Fruit fly (Drosophila melanogaster) whole organism, embryonic: Measurements from ENCODE around the gene Pbp45.
A peak's percentile ranks its signal among the peaks of the same experiment; 100 is the strongest.

ENCODE experiments used
- Atf-2 ChIP-seq: fragments of 200-800 bp; sonication (Bioruptor generic); optimal IDR thresholded peaks from 2 replicates; lab custom pipeline; 2016; ENCODE audit warnings: missing biosample characterization, missing genetic modification characterization
- CG10274 ChIP-seq: fragments of 200-800 bp; sonication (Bioruptor generic); optimal IDR thresholded peaks from 3 replicates; lab custom pipeline; 2017; ENCODE audit warnings: missing biosample characterization, mild to moderate bottlenecking, missing genetic modification characterization
- CG10321 ChIP-seq: fragments of 200-800 bp; sonication (Bioruptor generic); IDR thresholded peaks from 2 replicates; pipeline ENCODE4 v1.3.6; 2022; ENCODE audit warnings: missing biosample characterization, missing genetic modification characterization
- CG11456 ChIP-seq: fragments of 200-800 bp; sonication (Bioruptor generic); IDR thresholded peaks from 3 replicates; pipeline ENCODE4 v1.3.6; 2022; ENCODE audit warnings: missing biosample characterization, missing genetic modification characterization
- CG1603 ChIP-seq: fragments of 200-800 bp; sonication (Bioruptor generic); optimal IDR thresholded peaks from 2 replicates; lab custom pipeline; 2019; ENCODE audit warnings: missing biosample characterization, mild to moderate bottlenecking, missing genetic modification characterization, moderate library complexity
- CG17186 ChIP-seq: fragments of 200-800 bp; sonication (Bioruptor generic); optimal IDR thresholded peaks from 3 replicates; lab custom pipeline; 2017; ENCODE audit warnings: missing biosample characterization, missing genetic modification reagents, missing genetic modification characterization
- CG17612 ChIP-seq: fragments of 200-800 bp; sonication (Bioruptor generic); IDR thresholded peaks from 2 replicates; pipeline ENCODE4 v1.3.6; 2022; ENCODE audit warnings: missing biosample characterization, missing genetic modification characterization
- CG1832 ChIP-seq: fragments of 200-800 bp; sonication (Bioruptor generic); optimal IDR thresholded peaks from 2 replicates; lab custom pipeline; 2017; ENCODE audit warnings: missing biosample characterization, mild to moderate bottlenecking, missing genetic modification characterization, inconsistent platforms
- CG2712 ChIP-seq: fragments of 200-800 bp; optimal IDR thresholded peaks from 3 replicates; lab custom pipeline; 2019; ENCODE audit warnings: missing biosample characterization, mild to moderate bottlenecking, missing genetic modification characterization, moderate library complexity
- CG3065 ChIP-seq: fragments of 200-800 bp; sonication (Bioruptor generic); optimal IDR thresholded peaks from 2 replicates; lab custom pipeline; 2016; ENCODE audit warnings: missing biosample characterization, missing genetic modification characterization
- CG4404 ChIP-seq: fragments of 200-800 bp; sonication (Bioruptor generic); IDR thresholded peaks from 2 replicates; pipeline ENCODE4 v1.3.6; 2022; ENCODE audit warnings: missing biosample characterization, missing genetic modification characterization
- CG6175 ChIP-seq: fragments of 200-800 bp; sonication (Bioruptor generic); IDR thresholded peaks from 3 replicates; pipeline ENCODE4 v1.3.6; 2022; ENCODE audit warnings: missing biosample characterization, missing genetic modification characterization
- CG6254 ChIP-seq: fragments of 200-800 bp; sonication (Bioruptor generic); optimal IDR thresholded peaks from 3 replicates; lab custom pipeline; 2017; ENCODE audit warnings: mild to moderate bottlenecking, missing biosample characterization, missing genetic modification reagents, missing genetic modification characterization
- CG6683 ChIP-seq: fragments of 200-800 bp; sonication (Bioruptor generic); optimal IDR thresholded peaks from 2 replicates; lab custom pipeline; 2017; ENCODE audit warnings: missing biosample characterization, mild to moderate bottlenecking, missing genetic modification characterization, missing genetic modification reagents
- CG7963 ChIP-seq: fragments of 200-800 bp; sonication (Bioruptor generic); IDR thresholded peaks from 3 replicates; pipeline ENCODE4 v1.3.6; 2022; ENCODE audit warnings: missing biosample characterization, missing genetic modification characterization; ENCODE audit not compliant: partially characterized antibody
- CG8765 ChIP-seq: fragments of 200-800 bp; sonication (Bioruptor generic); IDR thresholded peaks from 2 replicates; pipeline ENCODE4 v1.3.6; 2022; ENCODE audit warnings: missing biosample characterization, missing genetic modification characterization
- CHES-1-like ChIP-seq: fragments of 200-800 bp; sonication (Bioruptor generic); optimal IDR thresholded peaks from 2 replicates; lab custom pipeline; 2016; ENCODE audit warnings: missing biosample characterization, missing genetic modification characterization
- CrebB ChIP-seq: fragments of 200-800 bp; sonication (Bioruptor generic); optimal IDR thresholded peaks from 3 replicates; lab custom pipeline; 2018; ENCODE audit warnings: missing biosample characterization, mild to moderate bottlenecking, missing genetic modification characterization
- D19A ChIP-seq: fragments of 200-800 bp; optimal IDR thresholded peaks from 3 replicates; lab custom pipeline; 2019; ENCODE audit warnings: missing biosample characterization, mild to moderate bottlenecking, missing genetic modification characterization, moderate library complexity
- D19B ChIP-seq: fragments of 200-800 bp; sonication (Bioruptor generic); optimal IDR thresholded peaks from 2 replicates; lab custom pipeline; 2017; ENCODE audit warnings: missing biosample characterization, mild to moderate bottlenecking, missing genetic modification characterization
- Dad ChIP-seq: fragments of 200-800 bp; sonication (Bioruptor generic); optimal IDR thresholded peaks from 3 replicates; lab custom pipeline; 2016; ENCODE audit warnings: missing biosample characterization, missing genetic modification characterization
- Fer1 ChIP-seq: fragments of 200-800 bp; sonication (Bioruptor generic); optimal IDR thresholded peaks from 2 replicates; lab custom pipeline; 2017; ENCODE audit warnings: missing biosample characterization, mild to moderate bottlenecking, missing genetic modification characterization
- Rfx ChIP-seq: fragments of 200-800 bp; sonication (Bioruptor generic); IDR thresholded peaks from 2 replicates; pipeline ENCODE4 v1.3.6; 2022; ENCODE audit warnings: missing biosample characterization, missing genetic modification characterization
- Side ChIP-seq: fragments of 200-800 bp; sonication (Bioruptor generic); optimal IDR thresholded peaks from 2 replicates; lab custom pipeline; 2016; ENCODE audit warnings: missing biosample characterization, missing genetic modification characterization
- Usf ChIP-seq: fragments of 200-800 bp; sonication (Bioruptor generic); optimal IDR thresholded peaks from 2 replicates; lab custom pipeline; 2017; ENCODE audit warnings: missing genotype, missing biosample characterization, missing genetic modification characterization
- ab ChIP-seq: fragments of 200-800 bp; sonication (Bioruptor generic); optimal IDR thresholded peaks from 2 replicates; lab custom pipeline; 2016; ENCODE audit warnings: missing biosample characterization, missing genetic modification characterization
- amos ChIP-seq: fragments of 200-800 bp; sonication (Bioruptor generic); IDR thresholded peaks from 2 replicates; pipeline ENCODE4 v1.3.6; 2022; ENCODE audit warnings: missing biosample characterization, missing genetic modification characterization; ENCODE audit not compliant: partially characterized antibody
- btn ChIP-seq: fragments of 200-800 bp; sonication (Bioruptor generic); optimal IDR thresholded peaks from 2 replicates; lab custom pipeline; 2016; ENCODE audit warnings: missing biosample characterization, missing genetic modification characterization
- chif ChIP-seq, 2 experiments: fragments of 200-800 bp; sonication (Bioruptor generic); optimal IDR thresholded peaks; 3 replicates each; lab custom pipeline; 2016; ENCODE audit warnings: missing biosample characterization in 2 of 2, missing genetic modification characterization in 2 of 2
- dmrt99B ChIP-seq: fragments of 200-800 bp; sonication (Bioruptor generic); optimal IDR thresholded peaks from 2 replicates; lab custom pipeline; 2018; ENCODE audit warnings: missing biosample characterization, mild to moderate bottlenecking, missing genetic modification characterization, moderate library complexity
- ewg ChIP-seq: fragments of 200-800 bp; sonication (Bioruptor generic); optimal IDR thresholded peaks from 3 replicates; lab custom pipeline; 2017; ENCODE audit warnings: mild to moderate bottlenecking, missing biosample characterization, missing genetic modification reagents, missing genetic modification characterization
- fd102C ChIP-seq: fragments of 200-800 bp; sonication (Bioruptor generic); optimal IDR thresholded peaks from 2 replicates; lab custom pipeline; 2018; ENCODE audit warnings: missing biosample characterization, mild to moderate bottlenecking, missing genetic modification characterization, moderate library complexity
- fd64A ChIP-seq: fragments of 200-800 bp; sonication (Bioruptor generic); optimal IDR thresholded peaks from 3 replicates; lab custom pipeline; 2018; ENCODE audit warnings: missing biosample characterization, mild to moderate bottlenecking, missing genetic modification characterization
- fru ChIP-seq: fragments of >200 bp; optimal IDR thresholded peaks from 2 replicates; lab custom pipeline; 2017
- gcm ChIP-seq: fragments of 200-800 bp; sonication (Bioruptor generic); optimal IDR thresholded peaks from 2 replicates; lab custom pipeline; 2019; ENCODE audit warnings: missing biosample characterization, mild to moderate bottlenecking, missing genetic modification characterization, moderate library complexity
- gfzf ChIP-seq: fragments of 200-800 bp; sonication (Bioruptor generic); optimal IDR thresholded peaks from 2 replicates; lab custom pipeline; 2016; ENCODE audit warnings: missing biosample characterization, mild to moderate bottlenecking, missing genetic modification characterization, moderate library complexity
- gt ChIP-seq: fragments of 200-800 bp; sonication (Bioruptor generic); IDR thresholded peaks from 2 replicates; pipeline ENCODE4 v1.3.6; 2022; ENCODE audit warnings: missing biosample characterization, missing genetic modification characterization
- jing ChIP-seq: fragments of 200-800 bp; sonication (Bioruptor generic); optimal IDR thresholded peaks from 2 replicates; lab custom pipeline; 2018; ENCODE audit warnings: missing biosample characterization, mild to moderate bottlenecking, missing genetic modification characterization
- kni ChIP-seq: fragments of 200-800 bp; sonication (Bioruptor generic); optimal IDR thresholded peaks from 3 replicates; lab custom pipeline; 2017; ENCODE audit warnings: mild to moderate bottlenecking, missing biosample characterization, missing genetic modification reagents, missing genetic modification characterization
- knrl ChIP-seq: fragments of 200-800 bp; sonication (Bioruptor generic); IDR thresholded peaks from 3 replicates; pipeline ENCODE4 v1.3.6; 2022; ENCODE audit warnings: missing biosample characterization, missing genetic modification characterization; ENCODE audit not compliant: partially characterized antibody
- lbe ChIP-seq: fragments of 200-800 bp; sonication (Bioruptor generic); optimal IDR thresholded peaks from 2 replicates; lab custom pipeline; 2016; ENCODE audit warnings: missing biosample characterization, mild to moderate bottlenecking, missing genetic modification characterization
- maf-S ChIP-seq: fragments of 200-800 bp; sonication (Bioruptor generic); optimal IDR thresholded peaks from 2 replicates; lab custom pipeline; 2016; ENCODE audit warnings: missing biosample characterization, missing genetic modification characterization
- pita ChIP-seq: fragments of 200-800 bp; sonication (Bioruptor generic); optimal IDR thresholded peaks from 2 replicates; lab custom pipeline; 2017; ENCODE audit warnings: missing biosample characterization, mild to moderate bottlenecking, missing genetic modification characterization
- pnt ChIP-seq: fragments of 200-800 bp; sonication (Bioruptor generic); optimal IDR thresholded peaks from 3 replicates; lab custom pipeline; 2016; ENCODE audit warnings: missing biosample characterization, missing genetic modification characterization
- psq ChIP-seq: fragments of 200-800 bp; sonication (Bioruptor generic); optimal IDR thresholded peaks from 2 replicates; lab custom pipeline; 2017; ENCODE audit warnings: missing biosample characterization, missing genetic modification characterization
- run ChIP-seq: fragments of 200-800 bp; sonication (Bioruptor generic); optimal IDR thresholded peaks from 3 replicates; lab custom pipeline; 2018; ENCODE audit warnings: missing biosample characterization, mild to moderate bottlenecking, missing genetic modification characterization
- seq ChIP-seq: fragments of 200-800 bp; sonication (Bioruptor generic); IDR thresholded peaks from 2 replicates; pipeline ENCODE4 v1.3.6; 2022; ENCODE audit warnings: missing biosample characterization, missing genetic modification characterization
- sqz ChIP-seq: fragments of 200-800 bp; sonication (Bioruptor generic); optimal IDR thresholded peaks from 3 replicates; lab custom pipeline; 2018; ENCODE audit warnings: missing biosample characterization, mild to moderate bottlenecking, missing genetic modification characterization
- stc ChIP-seq: fragments of 200-800 bp; sonication (Bioruptor generic); IDR thresholded peaks from 2 replicates; pipeline ENCODE4 v1.3.6; 2022; ENCODE audit warnings: missing biosample characterization, missing genetic modification characterization

Gene Pbp45

dm6 chr3R:15836864-15837824 is 2.2 kb downstream of the Pbp45 start, which contains the start of the genes ND-23 and spn-E:
Gene ND-23, minus strand, starts transcription at chr3R:15837117.
Gene spn-E, plus strand, starts transcription at chr3R:15837419.
- TF ChIP-seq fru (lab: Kevin White, UChicago): no peak
- no peak for TF ChIP-seq fd64A (GFP tag; lab: Kevin White, UChicago)
- TF ChIP-seq chif (GFP tag; optimal IDR thresholded peaks at IDR 0.05; lab: Kevin White, UChicago): no peak
- no peak for TF ChIP-seq D19B
- TF ChIP-seq maf-S (GFP tag; lab: Kevin White, UChicago): no peak
- TF ChIP-seq Rfx: peak; percentile 62; the same call in 1 of the 2 replicates
- no peak for TF ChIP-seq ewg
- TF ChIP-seq CG1603: no peak
- no peak for TF ChIP-seq pnt (GFP tag; lab: Kevin White, UChicago)
- no peak for TF ChIP-seq Usf (GFP tag; lab: Kevin White, UChicago)
- TF ChIP-seq Dad (GFP tag; lab: Kevin White, UChicago): no peak
- TF ChIP-seq CG17612 (GFP tag; lab: Robert Waterston, UW): no peak
- TF ChIP-seq seq (GFP tag; lab: Robert Waterston, UW): no peak
- TF ChIP-seq fd102C: no peak
- no peak for TF ChIP-seq CHES-1-like (GFP tag; lab: Kevin White, UChicago)
- TF ChIP-seq CG6254 (GFP tag; lab: Kevin White, UChicago): no peak
- no peak for TF ChIP-seq stc (GFP tag; lab: Robert Waterston, UW)
- TF ChIP-seq dmrt99B: no peak
- no peak for TF ChIP-seq CG10321 (GFP tag; lab: Robert Waterston, UW)
- TF ChIP-seq kni (GFP tag; lab: Kevin White, UChicago): no peak
- no peak for TF ChIP-seq Side (GFP tag; lab: Kevin White, UChicago)
- TF ChIP-seq CG7963 (GFP tag; lab: Robert Waterston, UW): 0 out of 3 replicates have a peak, but pooled peaks have one; percentile 7
- no peak for TF ChIP-seq ab (GFP tag; lab: Kevin White, UChicago)
- peak; percentile 83 for TF ChIP-seq CG2712 (tag; lab: Kevin White, UChicago)
- TF ChIP-seq CG8765 (GFP tag; lab: Robert Waterston, UW): no peak
- no peak for TF ChIP-seq run
- TF ChIP-seq psq (GFP tag; lab: Kevin White, UChicago): no peak
- TF ChIP-seq knrl (GFP tag; lab: Robert Waterston, UW): peak; percentile 86
- no peak for TF ChIP-seq gt (GFP tag; lab: Robert Waterston, UW)
- TF ChIP-seq btn (GFP tag; lab: Kevin White, UChicago): no peak
- no peak for TF ChIP-seq D19A
- no peak for TF ChIP-seq Atf-2
- TF ChIP-seq CG10274: no peak
- peak; percentile 69 for TF ChIP-seq amos (GFP tag; lab: Robert Waterston, UW)
- TF ChIP-seq sqz (GFP tag; lab: Kevin White, UChicago): no peak
- no peak for TF ChIP-seq pita (GFP tag; lab: Kevin White, UChicago)
- no peak for TF ChIP-seq CG17186 (GFP tag; lab: Kevin White, UChicago)
- no peak for TF ChIP-seq CG6175 (GFP tag; lab: Robert Waterston, UW)
- TF ChIP-seq CG3065 (GFP tag; lab: Kevin White, UChicago): no peak
- TF ChIP-seq CG11456 (GFP tag; lab: Robert Waterston, UW): no peak
- TF ChIP-seq CG1832: no peak
- no peak for TF ChIP-seq CG6683
- TF ChIP-seq gfzf (GFP tag; lab: Kevin White, UChicago): no peak
- TF ChIP-seq jing (GFP tag; lab: Kevin White, UChicago): no peak
- no peak for TF ChIP-seq CG4404
- TF ChIP-seq lbe (GFP tag; lab: Kevin White, UChicago): peak; percentile 47
- no peak for TF ChIP-seq CrebB (tag; lab: Kevin White, UChicago)
- TF ChIP-seq gcm (GFP tag; lab: Kevin White, UChicago): no peak
- no peak for TF ChIP-seq Fer1 (GFP tag; lab: Kevin White, UChicago)
